Fruit fly (Drosophila melanogaster) whole organism, embryonic: ENCODE results near the gene H2.0.

ENCODE experiments used
- Ada2b ChIP-seq: fragments of 200-800 bp; sonication (Bioruptor generic); IDR thresholded peaks from 2 replicates; pipeline ENCODE4 v1.3.6; 2022; ENCODE audit warnings: missing biosample characterization, missing genetic modification characterization
- Adf1 ChIP-seq: fragments of 200-800 bp; sonication (Bioruptor generic); IDR thresholded peaks from 2 replicates; pipeline ENCODE4 v1.3.6; 2022; ENCODE audit warnings: missing biosample characterization, missing genetic modification characterization
- B-H2 ChIP-seq: fragments of 200-800 bp; sonication (Bioruptor generic); optimal IDR thresholded peaks from 2 replicates; lab custom pipeline; 2018; ENCODE audit warnings: missing biosample characterization, mild to moderate bottlenecking, missing genetic modification characterization
- CG10366 ChIP-seq: fragments of 200-800 bp; sonication (Bioruptor generic); IDR thresholded peaks from 2 replicates; pipeline ENCODE4 v1.3.6; 2022; ENCODE audit warnings: missing biosample characterization, missing genetic modification characterization
- CG10565 ChIP-seq: fragments of 200-800 bp; sonication (Bioruptor generic); optimal IDR thresholded peaks from 3 replicates; lab custom pipeline; 2016; ENCODE audit warnings: missing biosample characterization, mild to moderate bottlenecking, missing genetic modification characterization
- CG10959 ChIP-seq: fragments of 200-800 bp; sonication (Bioruptor generic); IDR thresholded peaks from 2 replicates; pipeline ENCODE4 v1.3.6; 2022; ENCODE audit warnings: missing biosample characterization, missing genetic modification characterization
- CG10979 ChIP-seq: fragments of 200-800 bp; sonication (Bioruptor generic); optimal IDR thresholded peaks from 2 replicates; lab custom pipeline; 2018; ENCODE audit warnings: missing biosample characterization, mild to moderate bottlenecking, missing genetic modification characterization, moderate library complexity
- CG11456 ChIP-seq: fragments of 200-800 bp; sonication (Bioruptor generic); IDR thresholded peaks from 3 replicates; pipeline ENCODE4 v1.3.6; 2022; ENCODE audit warnings: missing biosample characterization, missing genetic modification characterization
- CG11560 ChIP-seq: fragments of 200-800 bp; sonication (Bioruptor generic); IDR thresholded peaks from 3 replicates; pipeline ENCODE4 v1.3.6; 2022; ENCODE audit warnings: missing biosample characterization, missing genetic modification characterization
- CG12236 ChIP-seq: fragments of 200-800 bp; sonication (Bioruptor generic); optimal IDR thresholded peaks from 2 replicates; lab custom pipeline; 2016; ENCODE audit warnings: missing biosample characterization, missing genetic modification characterization
- CG12659 ChIP-seq: fragments of 200-800 bp; sonication (Bioruptor generic); optimal IDR thresholded peaks from 3 replicates; lab custom pipeline; 2017; ENCODE audit warnings: mild to moderate bottlenecking, missing biosample characterization, missing genetic modification reagents, missing genetic modification characterization
- CG12942 ChIP-seq: fragments of 200-800 bp; sonication (Bioruptor generic); optimal IDR thresholded peaks from 3 replicates; lab custom pipeline; 2016; ENCODE audit warnings: missing biosample characterization, missing genetic modification characterization
- CG14441 ChIP-seq: fragments of 200-800 bp; sonication (Bioruptor generic); IDR thresholded peaks from 2 replicates; pipeline ENCODE4 v1.3.6; 2022; ENCODE audit warnings: missing biosample characterization, missing genetic modification characterization
- CG14667 ChIP-seq: fragments of 200-800 bp; sonication (Bioruptor generic); IDR thresholded peaks from 2 replicates; pipeline ENCODE4 v1.3.6; 2022; ENCODE audit warnings: missing biosample characterization, missing genetic modification characterization
- CG15479 ChIP-seq: fragments of 200-800 bp; sonication (Bioruptor generic); optimal IDR thresholded peaks from 3 replicates; lab custom pipeline; 2019; ENCODE audit warnings: missing biosample characterization, mild to moderate bottlenecking, missing genetic modification characterization, moderate library complexity
- CG1603 ChIP-seq: fragments of 200-800 bp; sonication (Bioruptor generic); optimal IDR thresholded peaks from 2 replicates; lab custom pipeline; 2019; ENCODE audit warnings: missing biosample characterization, mild to moderate bottlenecking, missing genetic modification characterization, moderate library complexity
- CG17568 ChIP-seq: fragments of 200-800 bp; sonication (Bioruptor generic); optimal IDR thresholded peaks from 2 replicates; lab custom pipeline; 2018; ENCODE audit warnings: missing biosample characterization, mild to moderate bottlenecking, missing genetic modification characterization, moderate library complexity
- CG1792 ChIP-seq: fragments of 200-800 bp; sonication (Bioruptor generic); optimal IDR thresholded peaks from 2 replicates; lab custom pipeline; 2016; ENCODE audit warnings: missing biosample characterization, missing genetic modification characterization
- CG32772 ChIP-seq: fragments of 200-800 bp; sonication (Bioruptor generic); IDR thresholded peaks from 2 replicates; pipeline ENCODE4 v1.3.6; 2022; ENCODE audit warnings: missing biosample characterization, missing genetic modification characterization
- CG34376 ChIP-seq: fragments of 200-800 bp; sonication (Bioruptor generic); optimal IDR thresholded peaks from 2 replicates; lab custom pipeline; 2018; ENCODE audit warnings: missing biosample characterization, mild to moderate bottlenecking, missing genetic modification characterization
- CG3847 ChIP-seq: fragments of 200-800 bp; sonication (Bioruptor generic); IDR thresholded peaks from 2 replicates; pipeline ENCODE4 v1.3.6; 2022; ENCODE audit warnings: missing biosample characterization, missing genetic modification characterization
- CG42726 ChIP-seq: fragments of 200-800 bp; sonication (Bioruptor generic); IDR thresholded peaks from 2 replicates; pipeline ENCODE4 v1.3.6; 2022; ENCODE audit warnings: missing biosample characterization, missing genetic modification characterization; ENCODE audit not compliant: partially characterized antibody
- CG6791 ChIP-seq: fragments of 200-800 bp; sonication (Bioruptor generic); IDR thresholded peaks from 3 replicates; pipeline ENCODE4 v1.3.6; 2022; ENCODE audit warnings: missing biosample characterization, missing genetic modification characterization; ENCODE audit not compliant: partially characterized antibody
- CG7357 ChIP-seq: fragments of 200-800 bp; sonication (Bioruptor generic); IDR thresholded peaks from 3 replicates; pipeline ENCODE4 v1.3.6; 2022; ENCODE audit warnings: missing biosample characterization, missing genetic modification characterization
- CG7556 ChIP-seq: fragments of 200-800 bp; sonication (Bioruptor generic); optimal IDR thresholded peaks from 2 replicates; lab custom pipeline; 2017; ENCODE audit warnings: missing biosample characterization, mild to moderate bottlenecking, missing genetic modification characterization
- CG8089 ChIP-seq: fragments of 200-800 bp; sonication (Bioruptor generic); optimal IDR thresholded peaks from 3 replicates; lab custom pipeline; 2016; ENCODE audit warnings: missing biosample characterization, missing genetic modification characterization
- CG9876 ChIP-seq: fragments of 200-800 bp; sonication (Bioruptor generic); optimal IDR thresholded peaks from 2 replicates; lab custom pipeline; 2016; ENCODE audit warnings: missing biosample characterization, missing genetic modification characterization
- CkIIα-i1 ChIP-seq: fragments of 200-800 bp; sonication (Bioruptor generic); IDR thresholded peaks from 2 replicates; pipeline ENCODE4 v1.3.6; 2022; ENCODE audit warnings: missing biosample characterization, missing genetic modification characterization
- Dp ChIP-seq: fragments of 200-800 bp; sonication (Bioruptor generic); optimal IDR thresholded peaks from 2 replicates; lab custom pipeline; 2018; ENCODE audit warnings: missing biosample characterization, mild to moderate bottlenecking, missing genetic modification characterization, moderate library complexity
- Gsc ChIP-seq: fragments of 200-800 bp; sonication (Bioruptor generic); IDR thresholded peaks from 2 replicates; pipeline ENCODE4 v1.3.6; 2022; ENCODE audit warnings: missing biosample characterization, missing genetic modification characterization
- H15 ChIP-seq: fragments of 200-800 bp; sonication (Bioruptor generic); IDR thresholded peaks from 3 replicates; pipeline ENCODE4 v1.3.6; 2022; ENCODE audit warnings: missing biosample characterization, missing genetic modification characterization
- Hr78 ChIP-seq, 2 experiments: fragments of 200-800 bp in 1 of 2; fragments of >200 bp in 1 of 2; sonication (Bioruptor generic) in 1 of 2; optimal IDR thresholded peaks; 2 replicates each; lab custom pipeline; 2017 to 2019; ENCODE audit warnings: missing biosample characterization in 2 of 2, missing genetic modification characterization in 2 of 2, mild to moderate bottlenecking in 1 of 2, moderate library complexity in 1 of 2
- Jarid2 ChIP-seq: fragments of 200-800 bp; sonication (Bioruptor generic); optimal IDR thresholded peaks from 3 replicates; lab custom pipeline; 2017; ENCODE audit warnings: mild to moderate bottlenecking, missing biosample characterization, missing genetic modification reagents, missing genetic modification characterization
- Max ChIP-seq: fragments of 200-800 bp; sonication (Bioruptor generic); optimal IDR thresholded peaks from 2 replicates; lab custom pipeline; 2016; ENCODE audit warnings: missing biosample characterization, mild to moderate bottlenecking, missing genetic modification characterization
- cad ChIP-seq: fragments of >200 bp; optimal IDR thresholded peaks from 2 replicates; lab custom pipeline; 2017; ENCODE audit warnings: missing biosample characterization, missing genetic modification characterization
- cas ChIP-seq: fragments of 200-800 bp; sonication (Bioruptor generic); IDR thresholded peaks from 2 replicates; pipeline ENCODE4 v1.3.6; 2022; ENCODE audit warnings: missing biosample characterization, missing genetic modification characterization
- caup ChIP-seq: fragments of 200-800 bp; sonication (Bioruptor generic); optimal IDR thresholded peaks from 3 replicates; lab custom pipeline; 2017; ENCODE audit warnings: missing biosample characterization, mild to moderate bottlenecking, missing genetic modification characterization, moderate library complexity; ENCODE audit not compliant: severe bottlenecking
- fd3F ChIP-seq: fragments of 200-800 bp; sonication (Bioruptor generic); optimal IDR thresholded peaks from 2 replicates; lab custom pipeline; 2018; ENCODE audit warnings: missing biosample characterization, mild to moderate bottlenecking, missing genetic modification characterization, moderate library complexity
- fru ChIP-seq: fragments of >200 bp; optimal IDR thresholded peaks from 2 replicates; lab custom pipeline; 2017
- gce ChIP-seq: fragments of 200-800 bp; sonication (Bioruptor generic); IDR thresholded peaks from 3 replicates; pipeline ENCODE4 v1.3.6; 2022; ENCODE audit warnings: missing biosample characterization, missing genetic modification characterization
- hb ChIP-seq: fragments of 200-800 bp; sonication (Bioruptor generic); IDR thresholded peaks from 3 replicates; pipeline ENCODE4 v1.3.6; 2022; ENCODE audit warnings: missing biosample characterization, missing genetic modification characterization; ENCODE audit not compliant: partially characterized antibody
- hbn ChIP-seq: fragments of 200-800 bp; sonication (Bioruptor generic); IDR thresholded peaks from 2 replicates; pipeline ENCODE4 v1.3.6; 2022; ENCODE audit warnings: missing biosample characterization, missing genetic modification characterization; ENCODE audit not compliant: partially characterized antibody
- jumu ChIP-seq: fragments of 200-800 bp; sonication (Bioruptor generic); optimal IDR thresholded peaks from 3 replicates; lab custom pipeline; 2016; ENCODE audit warnings: missing biosample characterization, missing genetic modification characterization
- lmd ChIP-seq: fragments of 200-800 bp; sonication (Bioruptor generic); IDR thresholded peaks from 2 replicates; pipeline ENCODE4 v1.3.6; 2022; ENCODE audit warnings: missing biosample characterization, missing genetic modification characterization
- mld ChIP-seq: fragments of 200-800 bp; sonication (Bioruptor generic); IDR thresholded peaks from 3 replicates; pipeline ENCODE4 v1.3.6; 2022; ENCODE audit warnings: missing biosample characterization, missing genetic modification characterization; ENCODE audit not compliant: partially characterized antibody
- otp ChIP-seq: fragments of 200-800 bp; sonication (Bioruptor generic); IDR thresholded peaks from 3 replicates; pipeline ENCODE4, ENCODE4 v1.3.6; 2022; ENCODE audit warnings: missing biosample characterization, missing genetic modification characterization
- pfk ChIP-seq: fragments of 200-800 bp; sonication (Bioruptor generic); optimal IDR thresholded peaks from 2 replicates; lab custom pipeline; 2018; ENCODE audit warnings: missing biosample characterization, mild to moderate bottlenecking, missing genetic modification characterization, moderate library complexity
- pros ChIP-seq: fragments of 200-800 bp; sonication (Bioruptor generic); optimal IDR thresholded peaks from 3 replicates; lab custom pipeline; 2019; ENCODE audit warnings: missing biosample characterization, mild to moderate bottlenecking, missing genetic modification characterization, moderate library complexity
- schlank ChIP-seq: fragments of 200-800 bp; sonication (Bioruptor generic); optimal IDR thresholded peaks from 2 replicates; lab custom pipeline; 2018; ENCODE audit warnings: missing biosample characterization, mild to moderate bottlenecking, missing genetic modification characterization
- ssp ChIP-seq: fragments of 200-800 bp; sonication (Bioruptor generic); IDR thresholded peaks from 2 replicates; pipeline ENCODE4 v1.3.6; 2022; ENCODE audit warnings: missing biosample characterization, missing genetic modification characterization
- unc-4 ChIP-seq: fragments of 200-800 bp; sonication (Bioruptor generic); IDR thresholded peaks from 2 replicates; pipeline ENCODE4 v1.3.6; 2022; ENCODE audit warnings: missing biosample characterization, missing genetic modification characterization; ENCODE audit not compliant: partially characterized antibody

The H2.0 gene

DNA sequence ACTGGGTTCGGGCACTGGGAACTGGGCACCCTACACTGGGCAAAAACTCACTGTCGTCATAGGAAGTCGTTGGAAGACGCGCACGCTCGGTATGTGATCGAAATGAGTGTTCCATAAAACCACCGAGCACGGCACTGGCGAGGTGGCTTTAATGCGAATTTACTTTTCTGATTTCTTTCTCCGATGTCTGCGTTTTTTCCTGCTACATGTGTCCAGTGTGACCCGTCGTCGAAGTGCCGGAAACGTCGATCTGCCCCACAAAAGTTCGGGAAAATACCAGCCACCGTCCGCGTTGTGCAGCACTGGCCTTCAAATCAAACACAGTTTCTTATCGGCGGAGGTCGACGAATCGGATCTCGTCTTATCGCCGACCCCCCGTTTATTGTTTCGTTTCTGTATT, 20.0 kb downstream of the H2.0 start, which contains the start of gene Kdm5 (continued):
- TF ChIP-seq CG12659 (GFP tag; lab: Kevin White, UChicago) (peak; percentile 76), Dp (peak; percentile 60), cas (GFP tag; lab: Robert Waterston, UW) (no peak), schlank (tag; lab: Kevin White, UChicago) (no peak), CG9876 (GFP tag; lab: Kevin White, UChicago) (peak; percentile 16), CG15479 (GFP tag; lab: Kevin White, UChicago) (no peak), CG10959 (no peak), CG14667 (GFP tag; lab: Robert Waterston, UW) (no peak), B-H2 (GFP tag; lab: Kevin White, UChicago) (peak; percentile 41), CG10979 (tag; lab: Kevin White, UChicago) (no peak), CG42726 (GFP tag; lab: Robert Waterston, UW) (no peak), CG7357 (GFP tag; lab: Robert Waterston, UW) (no peak), pros (GFP tag; lab: Kevin White, UChicago) (no peak), CG11456 (GFP tag; lab: Robert Waterston, UW) (peak; percentile 70; the same call in 2 of the 3 replicates), lmd (GFP tag; lab: Robert Waterston, UW) (peak; percentile 25; the same call in 1 of the 2 replicates), pfk (GFP tag; lab: Kevin White, UChicago) (no peak), hbn (GFP tag; lab: Robert Waterston, UW) (no peak), jumu (GFP tag; lab: Kevin White, UChicago) (peak; percentile 37), fru (no peak), Hr78 (GFP tag; optimal IDR thresholded peaks at IDR 0.05; lab: Kevin White, UChicago) (peak in 1 of 2 experiments; percentile 80), hb (GFP tag; lab: Robert Waterston, UW) (no peak), CG12942 (GFP tag; lab: Kevin White, UChicago) (no peak), unc-4 (GFP tag; lab: Robert Waterston, UW) (0 out of 2 replicates have a peak, but pooled peaks have one; percentile 26), Jarid2 (GFP tag; lab: Kevin White, UChicago) (peak; percentile 42), CG17568 (no peak), CG3847 (GFP tag; lab: Robert Waterston, UW) (peak; percentile 55), gce (GFP tag; lab: Robert Waterston, UW) (0 out of 3 replicates have a peak, but pooled peaks have one; percentile 5), CG14441 (GFP tag; lab: Robert Waterston, UW) (no peak), Ada2b (no peak), ssp (GFP tag; lab: Robert Waterston, UW) (peak; percentile 30; the same call in 1 of the 2 replicates), CG1603 (peak; percentile 82), fd3F (GFP tag; lab: Kevin White, UChicago) (no peak), CG34376 (peak; percentile 19), CG10366 (peak; percentile 24; the same call in 1 of the 2 replicates), mld (GFP tag; lab: Robert Waterston, UW) (no peak), CG32772 (GFP tag; lab: Robert Waterston, UW) (no peak), caup (GFP tag; lab: Kevin White, UChicago) (peak; percentile 62), CG11560 (tag; lab: Robert Waterston, UW) (no peak), H15 (GFP tag; lab: Robert Waterston, UW) (no peak), otp (GFP tag; lab: Robert Waterston, UW) (no peak), Adf1 (GFP tag; lab: Robert Waterston, UW) (0 out of 2 replicates have a peak, but pooled peaks have one; percentile 27), CkIIα-i1 (GFP tag; lab: Robert Waterston, UW) (no peak), CG8089 (peak; percentile 2), cad (GFP tag; lab: Kevin White, UChicago) (no peak), Max (GFP tag; lab: Kevin White, UChicago) (no peak), CG6791 (GFP tag; lab: Robert Waterston, UW) (peak; percentile 55), CG1792 (GFP tag; lab: Kevin White, UChicago) (no peak), CG7556 (GFP tag; lab: Kevin White, UChicago) (no peak), CG12236 (no peak), CG10565 (GFP tag; lab: Kevin White, UChicago) (no peak), Gsc (GFP tag; lab: Robert Waterston, UW) (no peak)
